Fruit fly (Drosophila melanogaster): ENCODE measurements around the gene CG34299.

CG34299 gene

DNA sequence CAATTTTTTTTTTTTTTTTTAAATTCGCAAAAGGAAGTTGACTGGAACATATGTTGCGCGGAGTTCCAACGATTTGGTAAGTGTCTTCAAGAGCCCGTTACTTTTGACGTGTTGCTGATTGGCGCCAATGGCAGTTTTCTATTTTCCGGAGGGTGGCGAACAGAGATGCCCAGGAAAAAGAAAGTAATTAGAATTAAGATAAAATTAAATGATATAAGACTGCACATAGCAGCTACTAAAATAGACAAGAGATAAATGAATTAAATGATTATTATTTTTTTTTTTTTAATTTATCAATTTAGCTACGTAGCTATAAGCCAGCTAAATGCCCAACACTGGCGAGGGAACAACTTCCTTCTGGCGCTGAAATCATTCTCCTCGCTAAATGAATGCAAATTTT, 27.1 kb upstream of the CG34299 start (continued):
- TF ChIP-seq Asciz (GFP tag; optimal IDR thresholded peaks at IDR 0.05) = no peak
- no peak for TF ChIP-seq aop (GFP tag; IDR thresholded peaks at IDR 0.05)
- no peak for TF ChIP-seq NC2β (GFP tag; optimal IDR thresholded peaks at IDR 0.05)
- TF ChIP-seq abd-A (tag; optimal IDR thresholded peaks at IDR 0.05) = no peak
- no peak for TF ChIP-seq CG15696 (tag; optimal IDR thresholded peaks at IDR 0.05)
- TF ChIP-seq CG5953 (GFP tag; IDR thresholded peaks at IDR 0.05) = no peak
- TF ChIP-seq CG11696 (GFP tag; IDR thresholded peaks at IDR 0.05) = no peak
- no peak for TF ChIP-seq CG15601 (tag; optimal IDR thresholded peaks at IDR 0.05)
- TF ChIP-seq CG6654 (GFP tag; optimal IDR thresholded peaks at IDR 0.05) = no peak
- no peak for TF ChIP-seq sc (optimal IDR thresholded peaks at IDR 0.05)
- TF ChIP-seq sc (GFP tag; optimal IDR thresholded peaks at IDR 0.05) = no peak
- TF ChIP-seq CrebB (tag; optimal IDR thresholded peaks at IDR 0.05) = no peak
- TF ChIP-seq kay (GFP tag; optimal IDR thresholded peaks at IDR 0.05) = no peak
- TF ChIP-seq Hsf (GFP tag; optimal IDR thresholded peaks at IDR 0.05) = peak; percentile 3
- TF ChIP-seq Tbp (GFP tag; optimal IDR thresholded peaks at IDR 0.05) = no peak
- peak; percentile 60; the same call in 1 of the 3 replicates for TF ChIP-seq ci (GFP tag; IDR thresholded peaks at IDR 0.05)
- no peak for TF ChIP-seq CG12071 (GFP tag; optimal IDR thresholded peaks at IDR 0.05)
- no peak for TF ChIP-seq Doc2 (GFP tag; IDR thresholded peaks at IDR 0.05)
- no peak for TF ChIP-seq CG10366 (GFP tag; IDR thresholded peaks at IDR 0.05)
- TF ChIP-seq CG1529 (GFP tag; optimal IDR thresholded peaks at IDR 0.05) = no peak
- peak in 1 of 2 experiments; percentile 6 for TF ChIP-seq eve (GFP tag; optimal IDR thresholded peaks at IDR 0.05)
- TF ChIP-seq Lpt (GFP tag; optimal IDR thresholded peaks at IDR 0.05) = no peak
- TF ChIP-seq CG4282 (GFP tag; optimal IDR thresholded peaks at IDR 0.05) = no peak
- TF ChIP-seq bowl (GFP tag; IDR thresholded peaks at IDR 0.05) = no peak
- TF ChIP-seq CG7745 (tag; optimal IDR thresholded peaks at IDR 0.05) = no peak
- no peak for TF ChIP-seq crc (GFP tag; optimal IDR thresholded peaks at IDR 0.05)
- TF ChIP-seq H2.0 (GFP tag; IDR thresholded peaks at IDR 0.05) = no peak
- TF ChIP-seq Rfx (GFP tag; IDR thresholded peaks at IDR 0.05) = no peak
- TF ChIP-seq CG7987 (GFP tag; optimal IDR thresholded peaks at IDR 0.05) = no peak
- TF ChIP-seq CG17802 (tag; optimal IDR thresholded peaks at IDR 0.05) = no peak
- TF ChIP-seq dmrt99B (tag; optimal IDR thresholded peaks at IDR 0.05) = peak; percentile 13
- no peak for TF ChIP-seq so (GFP tag; IDR thresholded peaks at IDR 0.05)
- TF ChIP-seq CG7963 (GFP tag; IDR thresholded peaks at IDR 0.05; ENCODE audit: partially characterized antibody) = no peak
- TF ChIP-seq vfl (GFP tag; optimal IDR thresholded peaks at IDR 0.05) = no peak
- no peak for TF ChIP-seq chinmo (GFP tag; IDR thresholded peaks at IDR 0.05; ENCODE audit: partially characterized antibody)
- TF ChIP-seq CG16779 (GFP tag; IDR thresholded peaks at IDR 0.05) = no peak
- TF ChIP-seq CG4328 (GFP tag; optimal IDR thresholded peaks at IDR 0.05) = no peak
- TF ChIP-seq NfI (GFP tag; optimal IDR thresholded peaks at IDR 0.05) = no peak
- TF ChIP-seq otp (GFP tag; IDR thresholded peaks at IDR 0.05) = 0 out of 3 replicates have a peak, but pooled peaks have one; percentile 12
- no peak for TF ChIP-seq CG34422 (GFP tag; IDR thresholded peaks at IDR 0.05)
- no peak for TF ChIP-seq ems (GFP tag; optimal IDR thresholded peaks at IDR 0.05)
- TF ChIP-seq Bdp1 (GFP tag; optimal IDR thresholded peaks at IDR 0.05) = no peak
- no peak for TF ChIP-seq CG3995 (GFP tag; optimal IDR thresholded peaks at IDR 0.05)
- no peak for TF ChIP-seq tx (GFP tag; optimal IDR thresholded peaks at IDR 0.05)
- TF ChIP-seq Ravus (GFP tag; IDR thresholded peaks at IDR 0.05) = no peak
- no peak for TF ChIP-seq NC2α (GFP tag; optimal IDR thresholded peaks at IDR 0.05)
- TF ChIP-seq pfk (GFP tag; optimal IDR thresholded peaks at IDR 0.05) = no peak
- TF ChIP-seq ara (GFP tag; IDR thresholded peaks at IDR 0.05) = peak; percentile 60; the same call in 1 of the 2 replicates
- no peak for TF ChIP-seq Vsx1 (GFP tag; optimal IDR thresholded peaks at IDR 0.05)
- no peak for TF ChIP-seq CG3281 (GFP tag; optimal IDR thresholded peaks at IDR 0.05)
- peak; percentile 55 for TF ChIP-seq CG2712 (tag; optimal IDR thresholded peaks at IDR 0.05)
- no peak for TF ChIP-seq ac (GFP tag; optimal IDR thresholded peaks at IDR 0.05)

Data from whole organism, embryonic.